Worm (Caenorhabditis elegans): ENCODE measurements around the gene srz-24.

Gene srz-24

ce11 chrIV:4930754-4931322 is 50.1 kb downstream of the srz-24 start:
- TF ChIP-seq snpc-4 (tag; optimal IDR thresholded peaks at IDR 0.05) (peak; percentile 96), grh-1 (GFP tag; IDR thresholded peaks at IDR 0.05) (0 out of 2 replicates have a peak, but pooled peaks have one; percentile 28), fkh-8 (tag; optimal IDR thresholded peaks at IDR 0.05) (no peak), zip-4 (GFP tag; optimal IDR thresholded peaks at IDR 0.05) (peak; percentile 32), lin-35 (GFP tag; optimal IDR thresholded peaks at IDR 0.05) (peak in 1 of 2 experiments; percentile 2), lin-13 (GFP tag; optimal IDR thresholded peaks at IDR 0.05) (no peak), pag-3 (tag; optimal IDR thresholded peaks at IDR 0.05; ENCODE audit: borderline replicate concordance, insufficient read depth) (no peak), nhr-28 (tag; optimal IDR thresholded peaks at IDR 0.05) (no peak), nhr-90 (tag; optimal IDR thresholded peaks at IDR 0.05; ENCODE audit: poor library complexity) (peak; percentile 62), efl-1 (optimal IDR thresholded peaks at IDR 0.05) (peak in 1 of 2 experiments; percentile 8), efl-1 (GFP tag; optimal IDR thresholded peaks at IDR 0.05 in 1 of 2) (no peak), nhr-19 (GFP tag; conservative IDR thresholded peaks at IDR 0.05) (peak; percentile 36; the same call in 1 of the 2 replicates), efl-3 (GFP tag; optimal IDR thresholded peaks at IDR 0.05) (no peak), lin-39 (tag; optimal IDR thresholded peaks at IDR 0.05) (no peak), nhr-47 (tag; optimal IDR thresholded peaks at IDR 0.05) (peak; percentile 40), nhr-85 (tag) (peak; percentile 19), nhr-20 (tag; optimal IDR thresholded peaks at IDR 0.05) (peak; percentile 8)

- TF ChIP-seq unc-30 (tag; optimal IDR thresholded peaks at IDR 0.05) (no peak), ztf-4 (tag; optimal IDR thresholded peaks at IDR 0.05) (no peak), lin-39 (tag; optimal IDR thresholded peaks at IDR 0.05) (no peak), lsy-2 (tag; optimal IDR thresholded peaks at IDR 0.05) (no peak), fkh-10 (GFP tag; optimal IDR thresholded peaks at IDR 0.05) (no peak), nhr-12 (tag; optimal IDR thresholded peaks at IDR 0.05) (no peak), hlh-17 (GFP tag; optimal IDR thresholded peaks at IDR 0.05; ENCODE audit: borderline replicate concordance) (no peak), fos-1 (tag; optimal IDR thresholded peaks at IDR 0.05) (no peak), mep-1 (tag; optimal IDR thresholded peaks at IDR 0.05) (no peak), dpl-1 (GFP tag; optimal IDR thresholded peaks at IDR 0.05) (no peak), vab-15 (tag; optimal IDR thresholded peaks at IDR 0.05) (no peak), nhr-76 (tag; optimal IDR thresholded peaks at IDR 0.05) (no peak), C16A3.4 (tag; optimal IDR thresholded peaks at IDR 0.05) (no peak), nhr-71 (tag; optimal IDR thresholded peaks at IDR 0.05) (no peak), xbp-1 (tag; optimal IDR thresholded peaks at IDR 0.05) (no peak), rnt-1 (tag; optimal IDR thresholded peaks at IDR 0.05) (no peak), egl-13 (tag; optimal IDR thresholded peaks at IDR 0.05) (no peak)
Observed at ce11 chrIV:4930045-4930444, 50.9 kb downstream of the srz-24 start, which contains the start of gene Y9C9A.8. Y9C9A.8 (plus strand) TSS chrIV:4930345.
